Fruit fly (Drosophila melanogaster): ENCODE measurements around the gene Msp300.
A peak's percentile ranks its signal among the peaks of the same experiment; 100 is the strongest.

The Msp300 gene

DNA sequence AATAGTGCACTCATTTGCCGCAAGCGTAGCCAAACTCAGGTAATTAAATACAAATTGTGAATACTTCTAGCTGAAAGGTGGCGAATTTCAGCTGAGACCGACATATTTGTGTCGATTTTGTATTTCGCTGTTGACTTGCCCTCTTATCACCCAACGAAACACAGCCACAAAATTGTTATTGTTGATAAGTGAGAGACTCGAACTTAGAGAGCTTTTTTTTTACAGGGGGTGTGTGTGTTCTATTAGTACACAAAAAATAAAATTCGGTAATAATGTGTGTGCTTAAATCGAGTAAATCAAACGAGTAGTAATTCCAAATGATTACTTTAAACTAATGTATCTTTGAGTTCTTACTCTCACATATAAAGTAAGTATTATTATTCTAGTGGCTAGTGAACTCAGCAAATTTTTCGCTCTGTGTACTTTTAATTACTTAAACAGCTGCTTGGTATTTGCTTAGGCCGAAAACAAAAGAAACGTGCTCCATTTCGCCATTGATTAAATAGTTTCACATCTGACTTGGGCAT, 39.7 kb upstream of the Msp300 start (continued):
- TF ChIP-seq corto (GFP tag; optimal IDR thresholded peaks at IDR 0.05) (peak; percentile 51), Scr (GFP tag; IDR thresholded peaks at IDR 0.05; ENCODE audit: partially characterized antibody) (no peak), Optix (GFP tag; IDR thresholded peaks at IDR 0.05) (no peak), scrt (GFP tag; optimal IDR thresholded peaks at IDR 0.05) (peak; percentile 67), CG32532 (GFP tag; IDR thresholded peaks at IDR 0.05) (peak; percentile 70), CG30403 (GFP tag; optimal IDR thresholded peaks at IDR 0.05) (peak; percentile 58), Bdp1 (GFP tag; optimal IDR thresholded peaks at IDR 0.05) (peak; percentile 32), trem (tag; optimal IDR thresholded peaks at IDR 0.05) (no peak), Gsc (GFP tag; IDR thresholded peaks at IDR 0.05) (no peak), Side (GFP tag; optimal IDR thresholded peaks at IDR 0.05) (peak; percentile 84), pho (GFP tag; optimal IDR thresholded peaks at IDR 0.05) (peak; percentile 20), Fer1 (GFP tag; optimal IDR thresholded peaks at IDR 0.05) (peak; percentile 89), CG2199 (GFP tag; IDR thresholded peaks at IDR 0.05) (no peak), Drgx (GFP tag; IDR thresholded peaks at IDR 0.05) (no peak), CG7839 (tag; optimal IDR thresholded peaks at IDR 0.05) (peak; percentile 80), nau (GFP tag; optimal IDR thresholded peaks at IDR 0.05) (peak; percentile 81), Sry-β (GFP tag; optimal IDR thresholded peaks at IDR 0.05) (no peak), HLH4C (GFP tag; IDR thresholded peaks at IDR 0.05; ENCODE audit: partially characterized antibody) (no peak), CG13624 (GFP tag; optimal IDR thresholded peaks at IDR 0.05) (peak; percentile 58), CG11398 (GFP tag; optimal IDR thresholded peaks at IDR 0.05) (peak; percentile 62), bcd (GFP tag; optimal IDR thresholded peaks at IDR 0.05) (peak; percentile 60), Hmr (GFP tag; optimal IDR thresholded peaks at IDR 0.05) (peak; percentile 91), CG10543 (GFP tag; optimal IDR thresholded peaks at IDR 0.05) (peak; percentile 73), tgo (GFP tag; IDR thresholded peaks at IDR 0.05) (peak; percentile 69; the same call in 2 of the 3 replicates), CG8478 (optimal IDR thresholded peaks at IDR 0.05) (no peak), CG8924 (tag; optimal IDR thresholded peaks at IDR 0.05) (peak; percentile 63), Usf (GFP tag; optimal IDR thresholded peaks at IDR 0.05) (no peak), CG7963 (GFP tag; IDR thresholded peaks at IDR 0.05; ENCODE audit: partially characterized antibody) (no peak), Trl (optimal IDR thresholded peaks at IDR 0.05) (no peak), Trl (GFP tag; optimal IDR thresholded peaks at IDR 0.05) (peak; percentile 77), ATbp (GFP tag; optimal IDR thresholded peaks at IDR 0.05) (peak; percentile 73), lab (GFP tag; optimal IDR thresholded peaks at IDR 0.05) (peak; percentile 91), CHES-1-like (GFP tag; optimal IDR thresholded peaks at IDR 0.05) (peak; percentile 67), lmd (GFP tag; IDR thresholded peaks at IDR 0.05) (peak; percentile 63; the same call in 1 of the 2 replicates), fd102C (GFP tag; optimal IDR thresholded peaks at IDR 0.05) (no peak), CG8290 (GFP tag; optimal IDR thresholded peaks at IDR 0.05) (peak; percentile 17), CG8290 (tag; optimal IDR thresholded peaks at IDR 0.05) (peak in 1 of 2 experiments; percentile 49), CG8089 (GFP tag; optimal IDR thresholded peaks at IDR 0.05) (no peak), CG6689 (GFP tag; IDR thresholded peaks at IDR 0.05) (peak; percentile 40; the same call in 1 of the 2 replicates), ken (GFP tag; IDR thresholded peaks at IDR 0.05) (no peak), CG13775 (GFP tag; optimal IDR thresholded peaks at IDR 0.05) (peak; percentile 35), CG9609 (GFP tag; optimal IDR thresholded peaks at IDR 0.05) (peak; percentile 26), ap (GFP tag; IDR thresholded peaks at IDR 0.05) (peak; percentile 63), onecut (GFP tag; IDR thresholded peaks at IDR 0.05) (peak; percentile 41; the same call in 1 of the 2 replicates), CG11723 (GFP tag; optimal IDR thresholded peaks at IDR 0.05) (no peak), Abd-B (GFP tag; optimal IDR thresholded peaks at IDR 0.05) (peak; percentile 51), slbo (GFP tag; IDR thresholded peaks at IDR 0.05) (peak; percentile 78), CG15073 (GFP tag; optimal IDR thresholded peaks at IDR 0.05) (no peak), wor (GFP tag; IDR thresholded peaks at IDR 0.05) (0 out of 2 replicates have a peak, but pooled peaks have one; percentile 19), CG12155 (GFP tag; optimal IDR thresholded peaks at IDR 0.05) (peak; percentile 42), CG7745 (tag; optimal IDR thresholded peaks at IDR 0.05) (no peak)

All from whole organism, embryonic.